Worm (Caenorhabditis elegans): Measurements from ENCODE around the gene T05C7.8.

DNA sequence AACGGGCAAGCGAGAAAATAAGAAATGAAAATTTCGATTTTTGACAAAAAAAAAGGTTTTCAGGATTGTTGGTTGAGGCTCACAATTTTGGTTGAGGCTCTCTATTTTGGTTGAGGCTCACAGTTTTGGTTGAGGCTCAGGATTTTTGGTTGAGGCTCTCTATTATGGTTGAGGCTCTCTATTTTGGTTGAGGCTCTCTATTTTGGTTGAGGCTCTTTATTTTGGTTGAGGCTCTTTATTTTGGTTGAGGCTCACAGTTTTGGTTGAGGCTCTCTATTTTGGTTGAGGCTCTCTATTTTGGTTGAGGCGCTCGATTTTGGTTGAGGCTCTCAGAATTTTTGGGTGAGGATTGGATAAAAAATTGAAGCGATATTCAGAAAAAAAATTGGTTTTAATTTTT lies 43.6 kb downstream of the T05C7.8 start:
- TF ChIP-seq efl-1 (GFP tag; optimal IDR thresholded peaks at IDR 0.05) (no peak), snpc-4 (GFP tag; optimal IDR thresholded peaks at IDR 0.05) (no peak), snpc-4 (tag; optimal IDR thresholded peaks at IDR 0.05) (no peak), nhr-179 (tag; optimal IDR thresholded peaks at IDR 0.05) (no peak)

Measured in whole organism, young adult.